Fruit fly (Drosophila melanogaster): ENCODE measurements around the gene CG9636.

CG9636 gene

DNA sequence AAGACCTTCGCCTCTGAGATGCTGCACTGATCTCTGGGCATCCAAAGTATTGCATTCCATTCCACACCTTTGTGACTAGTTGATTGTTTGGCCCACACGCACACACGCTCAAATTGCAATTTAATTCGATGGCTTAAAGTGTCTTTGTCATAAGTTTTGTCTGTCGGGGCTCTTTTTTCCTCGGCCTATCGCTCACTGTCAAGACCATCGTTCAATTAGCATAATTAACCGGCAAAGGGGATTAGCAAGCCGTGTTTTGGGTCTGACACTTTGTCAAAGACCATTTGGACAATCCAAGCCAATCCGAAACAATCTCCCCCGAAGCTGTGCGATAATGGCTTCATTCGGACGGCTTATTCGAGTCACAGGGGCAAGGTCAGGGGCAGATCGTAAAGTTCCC, 10.8 kb upstream of the CG9636 start (continued):
- no peak for TF ChIP-seq CG31224 (GFP tag; IDR thresholded peaks at IDR 0.05)
- no peak for TF ChIP-seq CHES-1-like (GFP tag; optimal IDR thresholded peaks at IDR 0.05)
- no peak for TF ChIP-seq Lpt (GFP tag; optimal IDR thresholded peaks at IDR 0.05)
- no peak for TF ChIP-seq dati (GFP tag; IDR thresholded peaks at IDR 0.05)
- no peak for TF ChIP-seq Fer2 (tag; optimal IDR thresholded peaks at IDR 0.05)
- TF ChIP-seq CG10267 (tag; optimal IDR thresholded peaks at IDR 0.05) = no peak

DNA sequence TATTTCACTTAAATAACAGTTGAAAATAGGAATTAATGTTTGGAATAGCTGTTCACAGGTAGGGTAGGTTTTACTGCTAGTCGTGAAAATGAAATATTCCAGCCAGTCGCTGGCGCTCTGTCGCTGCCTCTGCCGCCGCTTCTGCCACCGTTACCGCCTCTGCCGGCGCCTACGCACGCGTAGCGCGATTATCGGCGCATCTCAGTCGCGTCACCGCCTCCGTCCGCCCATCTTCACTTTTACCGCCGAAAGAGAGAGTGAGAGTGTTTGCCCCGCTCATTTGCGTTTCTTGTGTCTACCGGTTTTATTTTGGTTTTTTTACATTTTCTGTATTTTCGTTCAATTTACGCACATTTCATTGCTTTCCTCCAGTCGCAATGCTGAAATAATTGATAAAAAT, 7.9 kb upstream of the CG9636 start:
- TF ChIP-seq Awh (GFP tag; IDR thresholded peaks at IDR 0.05) (peak; percentile 27; the same call in 1 of the 2 replicates), ato (GFP tag; IDR thresholded peaks at IDR 0.05; ENCODE audit: partially characterized antibody) (no peak; the same call in 1 of the 2 replicates), sr (GFP tag; IDR thresholded peaks at IDR 0.05) (peak; percentile 89; the same call in 2 of the 3 replicates), fd3F (GFP tag; optimal IDR thresholded peaks at IDR 0.05) (no peak), trem (tag; optimal IDR thresholded peaks at IDR 0.05) (no peak), CG31365 (tag; optimal IDR thresholded peaks at IDR 0.05) (no peak), chinmo (GFP tag; IDR thresholded peaks at IDR 0.05; ENCODE audit: partially characterized antibody) (0 out of 4 replicates have a peak, but pooled peaks have one; percentile 24), HLHmδ (GFP tag; optimal IDR thresholded peaks at IDR 0.05) (peak; percentile 77), zen (tag; optimal IDR thresholded peaks at IDR 0.05) (peak; percentile 32), cad (GFP tag; optimal IDR thresholded peaks at IDR 0.05) (peak; percentile 36), CG2199 (GFP tag; IDR thresholded peaks at IDR 0.05) (peak; percentile 69; the same call in 1 of the 3 replicates), CG9609 (GFP tag; optimal IDR thresholded peaks at IDR 0.05) (no peak), CG33557 (GFP tag; optimal IDR thresholded peaks at IDR 0.05) (peak; percentile 64), Opbp (GFP tag; IDR thresholded peaks at IDR 0.05; ENCODE audit: partially characterized antibody) (no peak), pan (optimal IDR thresholded peaks at IDR 0.05) (no peak), pan (GFP tag; optimal IDR thresholded peaks at IDR 0.05 in 1 of 2, IDR thresholded peaks at IDR 0.05 in 1 of 2) (peak in 1 of 2 experiments; percentile 4), Xrp1 (GFP tag; IDR thresholded peaks at IDR 0.05) (no peak), pros (GFP tag; optimal IDR thresholded peaks at IDR 0.05) (peak; percentile 19), sob (GFP tag; IDR thresholded peaks at IDR 0.05) (no peak), CG15479 (GFP tag; optimal IDR thresholded peaks at IDR 0.05) (peak; percentile 95), onecut (GFP tag; IDR thresholded peaks at IDR 0.05) (0 out of 2 replicates have a peak, but pooled peaks have one; percentile 12), CG13123 (GFP tag; optimal IDR thresholded peaks at IDR 0.05) (no peak), vvl (GFP tag; IDR thresholded peaks at IDR 0.05) (peak; percentile 39; the same call in 1 of the 2 replicates), jing (GFP tag; optimal IDR thresholded peaks at IDR 0.05) (no peak), CG14710 (tag; optimal IDR thresholded peaks at IDR 0.05) (peak; percentile 14), tll (GFP tag; optimal IDR thresholded peaks at IDR 0.05) (peak in 1 of 2 experiments; percentile 83), Ets65A (GFP tag) (peak; percentile 43), Trl (optimal IDR thresholded peaks at IDR 0.05) (peak in 1 of 2 experiments; percentile 16), Trl (GFP tag; optimal IDR thresholded peaks at IDR 0.05) (no peak), CG6254 (GFP tag; optimal IDR thresholded peaks at IDR 0.05) (peak; percentile 7), Hmr (GFP tag; optimal IDR thresholded peaks at IDR 0.05) (no peak), Eip74EF (GFP tag; optimal IDR thresholded peaks at IDR 0.05) (no peak), Taf1 (GFP tag; IDR thresholded peaks at IDR 0.05) (no peak), Adf1 (GFP tag; IDR thresholded peaks at IDR 0.05) (peak; percentile 88), CG3847 (GFP tag; IDR thresholded peaks at IDR 0.05) (no peak), gce (GFP tag; IDR thresholded peaks at IDR 0.05) (no peak), CG10431 (GFP tag; optimal IDR thresholded peaks at IDR 0.05) (peak; percentile 58), Blimp-1 (GFP tag; optimal IDR thresholded peaks at IDR 0.05) (peak; percentile 99), CG8089 (GFP tag; optimal IDR thresholded peaks at IDR 0.05) (no peak), grn (GFP tag; optimal IDR thresholded peaks at IDR 0.05) (peak; percentile 66), ATbp (GFP tag; optimal IDR thresholded peaks at IDR 0.05) (no peak), Myb (GFP tag; optimal IDR thresholded peaks at IDR 0.05) (no peak), CG12104 (GFP tag; optimal IDR thresholded peaks at IDR 0.05) (no peak), E2f1 (GFP tag; IDR thresholded peaks at IDR 0.05) (0 out of 2 replicates have a peak, but pooled peaks have one; percentile 18)

Data from whole organism, embryonic.